Fruit fly (Drosophila melanogaster) whole organism, embryonic: Measurements from ENCODE around the gene CG14961.

Source experiments
- CG12071 ChIP-seq: fragments of 200-800 bp; sonication (Bioruptor generic); optimal IDR thresholded peaks from 3 replicates; lab custom pipeline; 2018; ENCODE audit warnings: missing biosample characterization, mild to moderate bottlenecking, missing genetic modification characterization
- CG14441 ChIP-seq: fragments of 200-800 bp; sonication (Bioruptor generic); IDR thresholded peaks from 2 replicates; pipeline ENCODE4 v1.3.6; 2022; ENCODE audit warnings: missing biosample characterization, missing genetic modification characterization
- CG14965 ChIP-seq: fragments of 200-800 bp; sonication (Bioruptor generic); optimal IDR thresholded peaks from 2 replicates; lab custom pipeline; 2016; ENCODE audit warnings: missing biosample characterization, missing genetic modification characterization, borderline replicate concordance
- CG1603 ChIP-seq: fragments of 200-800 bp; sonication (Bioruptor generic); optimal IDR thresholded peaks from 2 replicates; lab custom pipeline; 2019; ENCODE audit warnings: missing biosample characterization, mild to moderate bottlenecking, missing genetic modification characterization, moderate library complexity
- CG18011 ChIP-seq: fragments of 200-800 bp; sonication (Bioruptor generic); optimal IDR thresholded peaks from 2 replicates; lab custom pipeline; 2017; ENCODE audit warnings: missing biosample characterization, missing genetic modification characterization, mild to moderate bottlenecking, moderate library complexity, missing genotype
- CG32767 ChIP-seq: fragments of 200-800 bp; sonication (Bioruptor generic); IDR thresholded peaks from 2 replicates; pipeline ENCODE4 v1.3.6; 2022; ENCODE audit warnings: missing biosample characterization, missing genetic modification characterization
- CG3407 ChIP-seq: fragments of 200-800 bp; sonication (Bioruptor generic); optimal IDR thresholded peaks from 2 replicates; lab custom pipeline; 2018; ENCODE audit warnings: missing biosample characterization, mild to moderate bottlenecking, missing genetic modification characterization
- CG42726 ChIP-seq: fragments of 200-800 bp; sonication (Bioruptor generic); IDR thresholded peaks from 2 replicates; pipeline ENCODE4 v1.3.6; 2022; ENCODE audit warnings: missing biosample characterization, missing genetic modification characterization; ENCODE audit not compliant: partially characterized antibody
- CG5180 ChIP-seq: fragments of 200-800 bp; sonication (Bioruptor generic); optimal IDR thresholded peaks from 3 replicates; lab custom pipeline; 2017; ENCODE audit warnings: missing biosample characterization, missing genetic modification characterization, mild to moderate bottlenecking, moderate library complexity, missing genetic modification reagents
- CG5245 ChIP-seq: fragments of 200-800 bp; sonication (Bioruptor generic); optimal IDR thresholded peaks from 3 replicates; lab custom pipeline; 2016; ENCODE audit warnings: missing biosample characterization, missing genetic modification characterization
- CG6254 ChIP-seq: fragments of 200-800 bp; sonication (Bioruptor generic); optimal IDR thresholded peaks from 3 replicates; lab custom pipeline; 2017; ENCODE audit warnings: mild to moderate bottlenecking, missing biosample characterization, missing genetic modification reagents, missing genetic modification characterization
- CG7963 ChIP-seq: fragments of 200-800 bp; sonication (Bioruptor generic); IDR thresholded peaks from 3 replicates; pipeline ENCODE4 v1.3.6; 2022; ENCODE audit warnings: missing biosample characterization, missing genetic modification characterization; ENCODE audit not compliant: partially characterized antibody
- CG9797 ChIP-seq: fragments of 200-800 bp; sonication (Bioruptor generic); optimal IDR thresholded peaks from 3 replicates; lab custom pipeline; 2018; ENCODE audit warnings: missing biosample characterization, mild to moderate bottlenecking, missing genetic modification characterization
- CTCF ChIP-seq: fragments of 200-800 bp; sonication (Bioruptor generic); optimal IDR thresholded peaks from 2 replicates; lab custom pipeline; 2017; ENCODE audit warnings: missing biosample characterization, mild to moderate bottlenecking, missing genetic modification characterization, moderate library complexity
- D19A ChIP-seq: fragments of 200-800 bp; optimal IDR thresholded peaks from 3 replicates; lab custom pipeline; 2019; ENCODE audit warnings: missing biosample characterization, mild to moderate bottlenecking, missing genetic modification characterization, moderate library complexity
- Dfd ChIP-seq, 2 experiments: fragments of >200 bp; optimal IDR thresholded peaks; 2 replicates each; lab custom pipeline; 2017; ENCODE audit warnings: missing biosample characterization in 2 of 2, missing genetic modification characterization in 2 of 2
- Dref ChIP-seq: fragments of 200-800 bp; sonication (Bioruptor generic); IDR thresholded peaks from 2 replicates; pipeline ENCODE4 v1.3.6; 2022; ENCODE audit warnings: missing biosample characterization, missing genetic modification characterization
- Drgx ChIP-seq: fragments of 200-800 bp; sonication (Bioruptor generic); IDR thresholded peaks from 2 replicates; pipeline ENCODE4 v1.3.6; 2022; ENCODE audit warnings: missing biosample characterization, missing genetic modification characterization
- ERR ChIP-seq: fragments of 200-800 bp; sonication (Bioruptor generic); optimal IDR thresholded peaks from 2 replicates; lab custom pipeline; 2016; ENCODE audit warnings: missing biosample characterization, missing genetic modification characterization
- Eip74EF ChIP-seq, 2 experiments: fragments of 200-800 bp in 1 of 2; fragments of >200 bp in 1 of 2; sonication (Bioruptor generic) in 1 of 2; optimal IDR thresholded peaks; 2 replicates each; lab custom pipeline; 2017 to 2019; ENCODE audit warnings: missing biosample characterization in 2 of 2, missing genetic modification characterization in 2 of 2, mild to moderate bottlenecking in 1 of 2, moderate library complexity in 1 of 2
- Fer3 ChIP-seq: fragments of 200-800 bp; sonication (Bioruptor generic); optimal IDR thresholded peaks from 2 replicates; lab custom pipeline; 2018; ENCODE audit warnings: missing biosample characterization, mild to moderate bottlenecking, missing genetic modification characterization, moderate library complexity
- Hr51 ChIP-seq, 2 experiments: fragments of 200-800 bp; sonication (Bioruptor generic); optimal IDR thresholded peaks; 2 replicates in 1 of 2; 3 replicates in 1 of 2; lab custom pipeline; 2016 to 2018; ENCODE audit warnings: missing biosample characterization in 2 of 2, missing genetic modification characterization in 2 of 2, mild to moderate bottlenecking in 1 of 2, moderate library complexity in 1 of 2
- Hsf ChIP-seq: fragments of 200-800 bp; sonication (Bioruptor generic); optimal IDR thresholded peaks from 3 replicates; lab custom pipeline; 2016; ENCODE audit warnings: missing biosample characterization, missing genetic modification characterization
- Mad ChIP-seq: fragments of 200-800 bp; sonication (Bioruptor generic); optimal IDR thresholded peaks from 2 replicates; lab custom pipeline; 2016; ENCODE audit warnings: missing biosample characterization, missing genetic modification characterization
- Nf-YB ChIP-seq: fragments of 200-800 bp; sonication (Bioruptor generic); optimal IDR thresholded peaks from 3 replicates; lab custom pipeline; 2019; ENCODE audit warnings: missing biosample characterization, mild to moderate bottlenecking, missing genetic modification characterization, moderate library complexity
- Opbp ChIP-seq: fragments of 200-800 bp; sonication (Bioruptor generic); IDR thresholded peaks from 3 replicates; pipeline ENCODE4 v1.3.6; 2022; ENCODE audit warnings: missing biosample characterization, missing genetic modification characterization; ENCODE audit not compliant: partially characterized antibody
- Scr ChIP-seq: fragments of 200-800 bp; sonication (Bioruptor generic); IDR thresholded peaks from 2 replicates; pipeline ENCODE4 v1.3.6; 2022; ENCODE audit warnings: missing biosample characterization, missing genetic modification characterization; ENCODE audit not compliant: partially characterized antibody
- ara ChIP-seq: fragments of 200-800 bp; sonication (Bioruptor generic); IDR thresholded peaks from 2 replicates; pipeline ENCODE4 v1.3.6; 2022; ENCODE audit warnings: missing biosample characterization, missing genetic modification characterization
- bbx ChIP-seq: fragments of 200-800 bp; sonication (Bioruptor generic); IDR thresholded peaks from 2 replicates; pipeline ENCODE4 v1.3.6; 2022; ENCODE audit warnings: missing biosample characterization, missing genetic modification characterization; ENCODE audit not compliant: partially characterized antibody
- cad ChIP-seq: fragments of >200 bp; optimal IDR thresholded peaks from 2 replicates; lab custom pipeline; 2017; ENCODE audit warnings: missing biosample characterization, missing genetic modification characterization
- chinmo ChIP-seq: fragments of 200-800 bp; sonication (Bioruptor generic); IDR thresholded peaks from 4 replicates; pipeline ENCODE4 v1.3.6; 2022; ENCODE audit warnings: missing biosample characterization, missing genetic modification characterization; ENCODE audit not compliant: partially characterized antibody
- crc ChIP-seq: fragments of 200-800 bp; sonication (Bioruptor generic); optimal IDR thresholded peaks from 2 replicates; lab custom pipeline; 2016; ENCODE audit warnings: missing biosample characterization, missing genetic modification characterization
- cwo ChIP-seq: fragments of 200-800 bp; sonication (Bioruptor generic); optimal IDR thresholded peaks from 3 replicates; lab custom pipeline; 2017; ENCODE audit warnings: missing biosample characterization, missing genetic modification characterization, mild to moderate bottlenecking, moderate library complexity, missing genetic modification reagents
- fd102C ChIP-seq: fragments of 200-800 bp; sonication (Bioruptor generic); optimal IDR thresholded peaks from 2 replicates; lab custom pipeline; 2018; ENCODE audit warnings: missing biosample characterization, mild to moderate bottlenecking, missing genetic modification characterization, moderate library complexity
- gfzf ChIP-seq: fragments of 200-800 bp; sonication (Bioruptor generic); optimal IDR thresholded peaks from 2 replicates; lab custom pipeline; 2016; ENCODE audit warnings: missing biosample characterization, mild to moderate bottlenecking, missing genetic modification characterization, moderate library complexity
- insv ChIP-seq, 2 experiments: fragments of 200-800 bp; sonication (Bioruptor generic); optimal IDR thresholded peaks; 3 replicates each; lab custom pipeline; 2016 to 2018; ENCODE audit warnings: missing biosample characterization in 2 of 2, missing genetic modification characterization in 2 of 2
- inv ChIP-seq: fragments of 200-800 bp; sonication (Bioruptor generic); IDR thresholded peaks from 2 replicates; pipeline ENCODE4 v1.3.6; 2022; ENCODE audit warnings: missing biosample characterization, missing genetic modification characterization; ENCODE audit not compliant: partially characterized antibody
- kni ChIP-seq: fragments of 200-800 bp; sonication (Bioruptor generic); optimal IDR thresholded peaks from 3 replicates; lab custom pipeline; 2017; ENCODE audit warnings: mild to moderate bottlenecking, missing biosample characterization, missing genetic modification reagents, missing genetic modification characterization
- knrl ChIP-seq: fragments of 200-800 bp; sonication (Bioruptor generic); IDR thresholded peaks from 3 replicates; pipeline ENCODE4 v1.3.6; 2022; ENCODE audit warnings: missing biosample characterization, missing genetic modification characterization; ENCODE audit not compliant: partially characterized antibody
- mirr ChIP-seq: fragments of 200-800 bp; sonication (Bioruptor generic); optimal IDR thresholded peaks from 3 replicates; lab custom pipeline; 2018; ENCODE audit warnings: missing biosample characterization, mild to moderate bottlenecking, missing genetic modification characterization
- mld ChIP-seq: fragments of 200-800 bp; sonication (Bioruptor generic); IDR thresholded peaks from 3 replicates; pipeline ENCODE4 v1.3.6; 2022; ENCODE audit warnings: missing biosample characterization, missing genetic modification characterization; ENCODE audit not compliant: partially characterized antibody
- pan ChIP-seq, 4 experiments: fragments of >200 bp in 3 of 4; fragments of 200-800 bp in 1 of 4; sonication (Bioruptor generic) in 1 of 4; optimal IDR thresholded peaks in 3 of 4; IDR thresholded peaks in 1 of 4; 2 replicates each; pipeline versions ENCODE4 v1.3.6 to Lab custom; 2017 to 2022; ENCODE audit warnings: missing biosample characterization in 2 of 4, missing genetic modification characterization in 2 of 4, mixed read lengths in 1 of 4
- run ChIP-seq: fragments of 200-800 bp; sonication (Bioruptor generic); optimal IDR thresholded peaks from 3 replicates; lab custom pipeline; 2018; ENCODE audit warnings: missing biosample characterization, mild to moderate bottlenecking, missing genetic modification characterization
- sd ChIP-seq: fragments of 200-800 bp; sonication (Bioruptor generic); optimal IDR thresholded peaks from 3 replicates; lab custom pipeline; 2018; ENCODE audit warnings: missing biosample characterization, mild to moderate bottlenecking, missing genetic modification characterization, moderate library complexity
- z ChIP-seq: fragments of 200-800 bp; sonication (Bioruptor generic); IDR thresholded peaks from 3 replicates; pipeline ENCODE4 v1.3.6; 2022; ENCODE audit warnings: missing biosample characterization, missing genetic modification characterization
- zen2 ChIP-seq: fragments of 200-800 bp; sonication (Bioruptor generic); IDR thresholded peaks from 3 replicates; pipeline ENCODE4 v1.3.6; 2022; ENCODE audit warnings: missing biosample characterization, missing genetic modification characterization; ENCODE audit not compliant: partially characterized antibody

The CG14961 gene

DNA sequence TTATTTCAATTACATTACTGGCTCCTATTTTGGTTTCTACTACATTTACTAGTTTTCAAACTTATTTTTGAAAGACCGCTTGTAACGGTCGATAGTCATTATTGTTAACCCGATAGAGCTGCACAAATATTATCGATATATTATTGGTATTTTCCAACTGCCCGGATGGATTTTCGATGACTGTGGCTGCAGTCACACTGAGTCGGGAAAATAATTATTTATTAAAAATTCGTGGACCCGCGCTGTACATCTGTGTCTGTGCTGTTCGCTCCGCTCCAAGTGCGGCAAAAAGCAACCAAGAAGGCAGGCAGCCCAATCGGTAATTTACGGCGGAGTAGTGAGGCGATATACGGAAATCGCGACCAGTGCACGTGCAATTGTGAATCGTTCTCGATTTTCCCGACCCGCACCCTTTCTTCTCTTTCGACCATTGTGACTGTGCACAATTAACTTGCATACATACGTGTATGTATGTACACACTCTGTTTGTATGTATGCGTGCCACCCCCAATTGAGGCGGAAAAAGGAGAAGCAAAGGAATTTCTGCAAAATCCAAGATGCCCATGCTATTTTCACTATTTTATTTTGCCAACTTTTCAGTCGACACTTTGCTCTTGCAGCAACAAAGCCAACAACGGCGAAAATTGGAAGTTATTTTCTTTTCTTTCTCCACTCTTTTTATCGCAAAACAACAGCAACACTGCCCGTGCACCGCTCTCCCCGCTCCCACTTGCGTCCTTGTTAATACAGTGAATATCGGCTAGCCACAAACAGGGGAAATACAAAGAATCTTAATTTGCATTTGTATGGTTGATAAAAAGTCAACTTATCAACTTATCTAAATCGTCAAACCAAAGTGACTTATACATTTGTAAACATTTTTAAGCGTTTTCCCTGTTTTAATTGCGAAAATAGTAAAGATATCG lies 26.1 kb upstream of the CG14961 start, which contains the start of gene ZnT63C (continued):
- peak; percentile 2 for TF ChIP-seq CTCF
- TF ChIP-seq CG5245 (GFP tag; lab: Kevin White, UChicago): no peak
- peak; percentile 58 for TF ChIP-seq sd
- peak; percentile 84 for TF ChIP-seq Opbp
- TF ChIP-seq CG9797 (GFP tag; lab: Kevin White, UChicago): peak; percentile 82
- peak; percentile 40; the same call in 1 of the 2 replicates for TF ChIP-seq CG32767 (GFP tag; lab: Robert Waterston, UW)
- no peak for TF ChIP-seq Fer3 (tag; lab: Kevin White, UChicago)
- peak; percentile 14 for TF ChIP-seq Mad (GFP tag; lab: Kevin White, UChicago)
- no peak for TF ChIP-seq pan (optimal IDR thresholded peaks at IDR 0.05; lab: Kevin White, UChicago)
- peak in 1 of 2 experiments; percentile 10 for TF ChIP-seq pan (GFP tag; optimal IDR thresholded peaks at IDR 0.05 in 1 of 2, IDR thresholded peaks at IDR 0.05 in 1 of 2)
- no peak for TF ChIP-seq fd102C (GFP tag; lab: Kevin White, UChicago)
- peak; percentile 6 for TF ChIP-seq D19A (tag; lab: Kevin White, UChicago)
- TF ChIP-seq knrl: peak; percentile 67
- no peak for TF ChIP-seq CG3407 (GFP tag; lab: Kevin White, UChicago)
- peak; percentile 51 for TF ChIP-seq cwo
- TF ChIP-seq Dref (GFP tag; lab: Robert Waterston, UW): peak; percentile 84
- TF ChIP-seq Eip74EF (GFP tag; optimal IDR thresholded peaks at IDR 0.05; lab: Kevin White, UChicago): no peak
- no peak for TF ChIP-seq crc (GFP tag; lab: Kevin White, UChicago)
- TF ChIP-seq run (tag; lab: Kevin White, UChicago): peak; percentile 1
- TF ChIP-seq ERR (GFP tag; lab: Kevin White, UChicago): no peak
- TF ChIP-seq CG14441 (GFP tag; lab: Robert Waterston, UW): no peak
- no peak for TF ChIP-seq CG18011 (GFP tag; lab: Kevin White, UChicago)
- TF ChIP-seq chinmo: peak; percentile 89
- peak; percentile 89 for TF ChIP-seq CG7963 (GFP tag; lab: Robert Waterston, UW)
- no peak for TF ChIP-seq cad (GFP tag; lab: Kevin White, UChicago)
- peak; percentile 79 for TF ChIP-seq Scr
- TF ChIP-seq zen2: peak; percentile 82
- TF ChIP-seq CG12071 (GFP tag; lab: Kevin White, UChicago): peak; percentile 4
- peak; percentile 93 for TF ChIP-seq bbx
- TF ChIP-seq Drgx: peak; percentile 23; the same call in 1 of the 2 replicates
- TF ChIP-seq mld (GFP tag; lab: Robert Waterston, UW): peak; percentile 66
- peak; percentile 63 for TF ChIP-seq CG1603 (tag; lab: Kevin White, UChicago)
- TF ChIP-seq Hsf (GFP tag; lab: Kevin White, UChicago): no peak
- TF ChIP-seq CG6254 (GFP tag; lab: Kevin White, UChicago): no peak
- TF ChIP-seq z (GFP tag; lab: Robert Waterston, UW): no peak
- TF ChIP-seq kni (GFP tag; lab: Kevin White, UChicago): no peak
- no peak for TF ChIP-seq Nf-YB (GFP tag; lab: Kevin White, UChicago)
- peak; percentile 28; the same call in 1 of the 2 replicates for TF ChIP-seq ara (GFP tag; lab: Robert Waterston, UW)
- TF ChIP-seq inv (GFP tag; lab: Robert Waterston, UW): peak; percentile 41
- no peak for TF ChIP-seq insv (GFP tag; optimal IDR thresholded peaks at IDR 0.05; lab: Kevin White, UChicago)
- no peak for TF ChIP-seq Dfd (GFP tag; optimal IDR thresholded peaks at IDR 0.05; lab: Kevin White, UChicago)
- no peak for TF ChIP-seq CG5180
- no peak for TF ChIP-seq CG42726 (GFP tag; lab: Robert Waterston, UW)
- TF ChIP-seq mirr (GFP tag; lab: Kevin White, UChicago): peak; percentile 27
- peak; percentile 85 for TF ChIP-seq gfzf (GFP tag; lab: Kevin White, UChicago)
- no peak for TF ChIP-seq Hr51 (GFP tag; optimal IDR thresholded peaks at IDR 0.05; lab: Kevin White, UChicago)
- no peak for TF ChIP-seq CG14965 (GFP tag; lab: Kevin White, UChicago)
